Fruit fly (Drosophila melanogaster): Measurements from ENCODE around the gene CG32809.

- TF ChIP-seq gl (tag; optimal IDR thresholded peaks at IDR 0.05) (no peak), rn (GFP tag; IDR thresholded peaks at IDR 0.05) (no peak), CG10348 (GFP tag; IDR thresholded peaks at IDR 0.05) (no peak), CG34367 (tag; optimal IDR thresholded peaks at IDR 0.05) (no peak), EcR (GFP tag; optimal IDR thresholded peaks at IDR 0.05) (no peak), CG9948 (tag; optimal IDR thresholded peaks at IDR 0.05) (no peak)
Measured at dm6 chrX:1643640-1644039, 48.9 kb downstream of the CG32809 start.
